Worm (Caenorhabditis elegans) whole organism, midembryonic: ENCODE results near the gene nspb-10.

Source experiments
- T22C8.4 ChIP-seq: fragments of 200-800 bp; sonication (Bioruptor generic); IDR thresholded peaks from 2 replicates; pipeline ENCODE4 v1.3.6; 2022; ENCODE audit warnings: missing genetic modification characterization, missing compliant biosample characterization
- cog-1 ChIP-seq: sonication (generic microtip); optimal IDR thresholded peaks from 2 replicates; lab custom pipeline; 2016; ENCODE audit warnings: missing genetic modification characterization, missing compliant biosample characterization
- flt-1 ChIP-seq: fragments of 200-800 bp; sonication (Bioruptor generic); IDR thresholded peaks from 2 replicates; pipeline ENCODE4 v1.3.6; 2022; ENCODE audit warnings: missing genetic modification characterization, missing compliant biosample characterization
- klf-2 ChIP-seq: fragments of 200-800 bp; sonication (Bioruptor generic); conservative IDR thresholded peaks from 2 replicates; pipeline ENCODE4 v1.3.6; 2022; ENCODE audit warnings: missing genetic modification reagents, missing genetic modification characterization, missing compliant biosample characterization
- med-1 ChIP-seq: sonication (generic microtip); optimal IDR thresholded peaks from 2 replicates; lab custom pipeline; 2017; ENCODE audit warnings: missing genetic modification characterization, mild to moderate bottlenecking, missing compliant biosample characterization, antibody characterized with exemption, missing genetic modification reagents; ENCODE audit not compliant: insufficient read depth
- ref-1 ChIP-seq: fragments of 200-800 bp; sonication (Bioruptor generic); conservative IDR thresholded peaks from 2 replicates; pipeline ENCODE4 v1.3.6; 2022; ENCODE audit warnings: missing genetic modification reagents, missing genetic modification characterization, missing compliant biosample characterization
- tab-1 ChIP-seq: fragments of 200-800 bp; sonication (Bioruptor generic); IDR thresholded peaks from 2 replicates; pipeline ENCODE4 v1.3.6; 2022; ENCODE audit warnings: missing genetic modification characterization, missing compliant biosample characterization
- ztf-23 ChIP-seq: fragments of 200-800 bp; sonication (Bioruptor generic); IDR thresholded peaks from 2 replicates; pipeline ENCODE4 v1.3.6; 2022; ENCODE audit warnings: missing genetic modification reagents, missing genetic modification characterization, missing compliant biosample characterization
- ztf-29 ChIP-seq: fragments of 200-800 bp; sonication (Bioruptor generic); IDR thresholded peaks from 2 replicates; pipeline ENCODE4 v1.3.6; 2022; ENCODE audit warnings: missing genetic modification reagents, missing genetic modification characterization, missing compliant biosample characterization

The nspb-10 gene

ce11 chrII:14606172-14606571, 18.1 kb upstream of the nspb-10 start, which contains the start of gene arl-3:
arl-3 (plus strand) TSS chrII:14606472.
- TF ChIP-seq tab-1 (GFP tag; lab: Robert Waterston, UW) (no peak), T22C8.4 (GFP tag; lab: Robert Waterston, UW) (no peak), ztf-23 (GFP tag; lab: Robert Waterston, UW) (no peak), flt-1 (GFP tag; lab: Robert Waterston, UW) (no peak), med-1 (GFP tag; lab: Kevin White, UChicago) (no peak), klf-2 (GFP tag; lab: Robert Waterston, UW) (no peak), cog-1 (tag; lab: Kevin White, UChicago) (no peak)

ce11 chrII:14605479-14605878, 17.4 kb upstream of the nspb-10 start, which contains the start of gene F19H8.2:
F19H8.2 (minus strand) TSS chrII:14605869.
- TF ChIP-seq klf-2 (GFP tag; lab: Robert Waterston, UW): no peak
- TF ChIP-seq flt-1 (GFP tag; lab: Robert Waterston, UW): no peak
- TF ChIP-seq tab-1 (GFP tag; lab: Robert Waterston, UW): no peak
- no peak for TF ChIP-seq ztf-29 (GFP tag; lab: Robert Waterston, UW)
- TF ChIP-seq med-1 (GFP tag; lab: Kevin White, UChicago): no peak
- TF ChIP-seq ztf-23 (GFP tag; lab: Robert Waterston, UW): no peak
- TF ChIP-seq cog-1 (tag; lab: Kevin White, UChicago): no peak

ce11 chrII:14605026-14605425, 17.0 kb upstream of the nspb-10 start:
- TF ChIP-seq T22C8.4 (GFP tag; lab: Robert Waterston, UW): no peak
- no peak for TF ChIP-seq ref-1 (GFP tag; lab: Robert Waterston, UW)
- no peak for TF ChIP-seq flt-1 (GFP tag; lab: Robert Waterston, UW)
- no peak for TF ChIP-seq tab-1 (GFP tag; lab: Robert Waterston, UW)
- no peak for TF ChIP-seq ztf-23 (GFP tag; lab: Robert Waterston, UW)
- TF ChIP-seq klf-2 (GFP tag; lab: Robert Waterston, UW): no peak
- TF ChIP-seq med-1 (GFP tag; lab: Kevin White, UChicago): no peak
- TF ChIP-seq ztf-29 (GFP tag; lab: Robert Waterston, UW): no peak
- no peak for TF ChIP-seq cog-1 (tag; lab: Kevin White, UChicago)

- TF ChIP-seq ref-1 (GFP tag; lab: Robert Waterston, UW) (no peak), ztf-23 (GFP tag; lab: Robert Waterston, UW) (no peak), klf-2 (GFP tag; lab: Robert Waterston, UW) (no peak), med-1 (GFP tag; lab: Kevin White, UChicago) (no peak), cog-1 (tag; lab: Kevin White, UChicago) (no peak), T22C8.4 (GFP tag; lab: Robert Waterston, UW) (no peak), flt-1 (GFP tag; lab: Robert Waterston, UW) (no peak), tab-1 (GFP tag; lab: Robert Waterston, UW) (no peak), ztf-29 (GFP tag; lab: Robert Waterston, UW) (no peak)
Observed at ce11 chrII:14604261-14604660, 16.2 kb upstream of the nspb-10 start.

ce11 chrII:14602735-14603134, 14.7 kb upstream of the nspb-10 start:
- TF ChIP-seq klf-2 (GFP tag; lab: Robert Waterston, UW): no peak
- no peak for TF ChIP-seq ref-1 (GFP tag; lab: Robert Waterston, UW)
- TF ChIP-seq ztf-29 (GFP tag; lab: Robert Waterston, UW): no peak
- no peak for TF ChIP-seq med-1 (GFP tag; lab: Kevin White, UChicago)
- no peak for TF ChIP-seq tab-1 (GFP tag; lab: Robert Waterston, UW)
- TF ChIP-seq ztf-23 (GFP tag; lab: Robert Waterston, UW): no peak

- TF ChIP-seq cog-1 (tag; lab: Kevin White, UChicago): no peak
- TF ChIP-seq ref-1 (GFP tag; lab: Robert Waterston, UW): no peak
- TF ChIP-seq flt-1 (GFP tag; lab: Robert Waterston, UW): no peak
- no peak for TF ChIP-seq ztf-23 (GFP tag; lab: Robert Waterston, UW)
- TF ChIP-seq klf-2 (GFP tag; lab: Robert Waterston, UW): no peak
- TF ChIP-seq tab-1 (GFP tag; lab: Robert Waterston, UW): no peak
- TF ChIP-seq med-1 (GFP tag; lab: Kevin White, UChicago): no peak
- no peak for TF ChIP-seq ztf-29 (GFP tag; lab: Robert Waterston, UW)
- no peak for TF ChIP-seq T22C8.4 (GFP tag; lab: Robert Waterston, UW)
Observed at ce11 chrII:14600852-14601313, 12.8 kb upstream of the nspb-10 start, which contains the start of gene tps-2. tps-2 (plus strand) TSS chrII:14600902.

ce11 chrII:14599933-14600630, 12.0 kb upstream of the nspb-10 start:
- TF ChIP-seq ref-1 (GFP tag; lab: Robert Waterston, UW) (no peak), T22C8.4 (GFP tag; lab: Robert Waterston, UW) (no peak), klf-2 (GFP tag; lab: Robert Waterston, UW) (no peak), ztf-23 (GFP tag; lab: Robert Waterston, UW) (no peak), tab-1 (GFP tag; lab: Robert Waterston, UW) (no peak)

- TF ChIP-seq cog-1 (tag; lab: Kevin White, UChicago) (no peak), klf-2 (GFP tag; lab: Robert Waterston, UW) (no peak), ztf-23 (GFP tag; lab: Robert Waterston, UW) (no peak), ref-1 (GFP tag; lab: Robert Waterston, UW) (no peak), ztf-29 (GFP tag; lab: Robert Waterston, UW) (no peak), tab-1 (GFP tag; lab: Robert Waterston, UW) (no peak), flt-1 (GFP tag; lab: Robert Waterston, UW) (no peak), med-1 (GFP tag; lab: Kevin White, UChicago) (no peak), T22C8.4 (GFP tag; lab: Robert Waterston, UW) (no peak)
Observed at ce11 chrII:14599284-14599862, 11.3 kb upstream of the nspb-10 start.
